Worm (Caenorhabditis elegans) whole organism, mixed stage, embryonic: Measurements from ENCODE around the gene fkb-6.

Source experiments
- M03D4.4 ChIP-seq: sonication (generic microtip); optimal IDR thresholded peaks from 2 replicates; lab custom pipeline; 2017; ENCODE audit warnings: mild to moderate bottlenecking, missing genetic modification characterization, missing compliant biosample characterization
- bed-3 ChIP-seq: fragments of 200-800 bp; sonication (Bioruptor generic); optimal IDR thresholded peaks from 3 replicates; lab custom pipeline; 2018; ENCODE audit warnings: mild to moderate bottlenecking, missing genetic modification characterization, moderate library complexity, missing compliant biosample characterization
- blmp-1 ChIP-seq: fragments of 150-350 bp; optimal IDR thresholded peaks from 2 replicates; lab custom pipeline; 2014; ENCODE audit warnings: missing biosample characterization, missing genetic modification characterization
- ceh-39 ChIP-seq: fragments of 150-350 bp; optimal IDR thresholded peaks from 2 replicates; lab custom pipeline; 2014; ENCODE audit warnings: missing biosample characterization, missing genetic modification characterization
- ceh-83 ChIP-seq: fragments of 200-800 bp; sonication (Bioruptor generic); optimal IDR thresholded peaks from 2 replicates; lab custom pipeline; 2018; ENCODE audit warnings: mild to moderate bottlenecking, missing genetic modification characterization, missing compliant biosample characterization
- ces-1 ChIP-seq: fragments of 150-350 bp; optimal IDR thresholded peaks from 2 replicates; lab custom pipeline; 2014; ENCODE audit warnings: missing biosample characterization, missing genetic modification reagents, missing genetic modification characterization
- cnd-1 ChIP-seq: fragments of 200-800 bp; sonication (Bioruptor generic); optimal IDR thresholded peaks from 2 replicates; lab custom pipeline; 2018; ENCODE audit warnings: mild to moderate bottlenecking, missing genetic modification characterization, missing compliant biosample characterization
- drap-1 ChIP-seq: fragments of 200-800 bp; sonication (Bioruptor generic); optimal IDR thresholded peaks from 3 replicates; lab custom pipeline; 2018; ENCODE audit warnings: mild to moderate bottlenecking, missing genetic modification characterization, missing compliant biosample characterization
- elt-1 ChIP-seq: sonication (generic microtip); optimal IDR thresholded peaks from 2 replicates; lab custom pipeline; 2017; ENCODE audit warnings: missing genetic modification characterization, mild to moderate bottlenecking, missing compliant biosample characterization, antibody characterized with exemption, moderate library complexity, borderline replicate concordance; ENCODE audit not compliant: insufficient read depth
- elt-3 ChIP-seq: fragments of 150-350 bp; optimal IDR thresholded peaks from 2 replicates; lab custom pipeline; 2014; ENCODE audit warnings: missing biosample characterization, missing genetic modification characterization
- flh-1 ChIP-seq: fragments of 200-800 bp; sonication (Bioruptor generic); optimal IDR thresholded peaks from 2 replicates; lab custom pipeline; 2018; ENCODE audit warnings: mild to moderate bottlenecking, missing genetic modification characterization, moderate library complexity, missing compliant biosample characterization
- ham-2 ChIP-seq: fragments of 200-800 bp; sonication (Bioruptor generic); optimal IDR thresholded peaks from 2 replicates; lab custom pipeline; 2018; ENCODE audit warnings: mild to moderate bottlenecking, missing genetic modification characterization, missing compliant biosample characterization
- hlh-1 ChIP-seq: fragments of 150-350 bp; optimal IDR thresholded peaks from 2 replicates; lab custom pipeline; 2014; ENCODE audit warnings: missing biosample characterization, missing genetic modification reagents, missing genetic modification characterization
- lin-13 ChIP-seq: fragments of 150-350 bp; optimal IDR thresholded peaks from 2 replicates; lab custom pipeline; 2014; ENCODE audit warnings: missing biosample characterization, missing genetic modification characterization
- lin-32 ChIP-seq: fragments of 200-800 bp; sonication (Bioruptor generic); optimal IDR thresholded peaks from 2 replicates; lab custom pipeline; 2018; ENCODE audit warnings: mild to moderate bottlenecking, missing genetic modification characterization, missing compliant biosample characterization
- lsy-2 ChIP-seq: fragments of 150-350 bp; optimal IDR thresholded peaks from 2 replicates; lab custom pipeline; 2014; ENCODE audit warnings: missing biosample characterization, missing genetic modification characterization
- mab-5 ChIP-seq: fragments of 150-350 bp; optimal IDR thresholded peaks from 2 replicates; lab custom pipeline; 2014; ENCODE audit warnings: missing biosample characterization, missing genetic modification characterization
- mep-1 ChIP-seq: fragments of 150-350 bp; optimal IDR thresholded peaks from 2 replicates; lab custom pipeline; 2017; ENCODE audit warnings: missing biosample characterization, missing genetic modification reagents, missing genetic modification characterization, inconsistent platforms
- mls-2 ChIP-seq: sonication (generic microtip); optimal IDR thresholded peaks from 2 replicates; lab custom pipeline; 2016; ENCODE audit warnings: mild to moderate bottlenecking, missing genetic modification characterization, moderate library complexity, missing compliant biosample characterization
- nhr-2 ChIP-seq: fragments of 150-350 bp; optimal IDR thresholded peaks from 2 replicates; lab custom pipeline; 2014; ENCODE audit warnings: missing biosample characterization, missing genetic modification characterization
- nhr-237 ChIP-seq: fragments of 150-350 bp; optimal IDR thresholded peaks from 2 replicates; lab custom pipeline; 2014; ENCODE audit warnings: missing biosample characterization, missing genetic modification characterization
- nhr-76 ChIP-seq: sonication (generic microtip); optimal IDR thresholded peaks from 2 replicates; lab custom pipeline; 2017; ENCODE audit warnings: missing biosample characterization, missing genetic modification characterization
- pha-4 ChIP-seq: fragments of 150-350 bp; optimal IDR thresholded peaks from 2 replicates; lab custom pipeline; 2018; ENCODE audit warnings: missing biosample characterization, missing genetic modification reagents, missing genetic modification characterization
- sem-2 ChIP-seq: fragments of 200-800 bp; sonication (Bioruptor generic); optimal IDR thresholded peaks from 2 replicates; lab custom pipeline; 2018; ENCODE audit warnings: mild to moderate bottlenecking, missing genetic modification characterization, missing compliant biosample characterization
- snpc-4 ChIP-seq: fragments of 150-350 bp; optimal IDR thresholded peaks from 2 replicates; lab custom pipeline; 2014; ENCODE audit warnings: missing biosample characterization, missing genetic modification characterization
- tbx-8 ChIP-seq: fragments of 200-800 bp; sonication (Bioruptor generic); optimal IDR thresholded peaks from 2 replicates; lab custom pipeline; 2018; ENCODE audit warnings: mild to moderate bottlenecking, missing genetic modification characterization, moderate library complexity, missing compliant biosample characterization
- unc-62 ChIP-seq: fragments of 150-350 bp; optimal IDR thresholded peaks from 2 replicates; lab custom pipeline; 2014; ENCODE audit warnings: missing biosample characterization, missing genetic modification reagents, missing genetic modification characterization
- zip-8 ChIP-seq: fragments of 150-350 bp; optimal IDR thresholded peaks from 2 replicates; lab custom pipeline; 2014; ENCODE audit warnings: missing biosample characterization, missing genetic modification characterization
- ztf-11 ChIP-seq: fragments of 150-350 bp; optimal IDR thresholded peaks from 2 replicates; lab custom pipeline; 2014; ENCODE audit warnings: missing biosample characterization, missing genetic modification characterization

fkb-6 gene

ce11 chrV:20853581-20854161, 7.7 kb downstream of the fkb-6 start, which contains the start of gene F31D4.5:
Gene F31D4.5 (plus strand): TSS chrV:20854071.
- TF ChIP-seq ces-1 (GFP tag; lab: Kevin White, UChicago): peak; percentile 64
- TF ChIP-seq elt-3 (tag; lab: Kevin White, UChicago): peak; percentile 90
- TF ChIP-seq ham-2 (GFP tag; lab: Kevin White, UChicago): no peak

DNA sequence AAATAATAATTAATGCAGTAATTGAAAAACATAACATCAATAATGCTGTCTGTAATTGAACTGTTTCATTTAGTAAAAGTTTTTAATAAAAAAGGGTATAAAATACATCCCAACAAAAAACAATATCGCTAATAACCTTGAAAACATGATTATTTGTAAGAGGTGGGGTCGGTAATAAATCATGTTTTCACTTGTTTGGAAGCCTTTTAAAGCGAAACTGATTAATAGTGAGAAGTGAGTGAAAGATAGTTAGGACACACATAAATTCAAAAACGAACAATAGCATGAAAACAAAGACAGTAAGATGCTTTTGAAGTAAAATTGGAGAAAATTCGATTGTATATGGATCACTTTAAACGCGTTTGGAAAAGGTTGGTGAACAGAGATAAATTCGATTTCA, 15.1 kb downstream of the fkb-6 start, which contains the start of gene try-4:
Gene try-4, minus strand, starts transcription at position 74 of the 400 bp plus-strand sequence.
- TF ChIP-seq pha-4 (tag; lab: Kevin White, UChicago) (no peak), ces-1 (GFP tag; lab: Kevin White, UChicago) (no peak), ceh-39 (tag; lab: Kevin White, UChicago) (no peak), lin-32 (GFP tag; lab: Kevin White, UChicago) (no peak), hlh-1 (no peak), mep-1 (tag; lab: Kevin White, UChicago) (no peak), bed-3 (GFP tag; lab: Kevin White, UChicago) (no peak), lsy-2 (tag; lab: Kevin White, UChicago) (no peak), lin-13 (tag; lab: Kevin White, UChicago) (no peak), nhr-76 (tag; lab: Kevin White, UChicago) (no peak), mls-2 (no peak), cnd-1 (tag; lab: Kevin White, UChicago) (no peak), nhr-237 (tag; lab: Kevin White, UChicago) (no peak), flh-1 (no peak), ztf-11 (tag; lab: Kevin White, UChicago) (no peak), tbx-8 (GFP tag; lab: Kevin White, UChicago) (no peak)

- TF ChIP-seq elt-1 (tag; lab: Kevin White, UChicago) (no peak), blmp-1 (tag; lab: Kevin White, UChicago) (no peak), elt-3 (tag; lab: Kevin White, UChicago) (no peak), M03D4.4 (no peak), mep-1 (tag; lab: Kevin White, UChicago) (no peak), lsy-2 (tag; lab: Kevin White, UChicago) (no peak), unc-62 (GFP tag; lab: Kevin White, UChicago) (no peak), mab-5 (no peak), drap-1 (GFP tag; lab: Kevin White, UChicago) (no peak), ztf-11 (tag; lab: Kevin White, UChicago) (no peak), zip-8 (tag; lab: Kevin White, UChicago) (no peak), sem-2 (GFP tag; lab: Kevin White, UChicago) (no peak), nhr-237 (tag; lab: Kevin White, UChicago) (no peak)
These were observed 16.7 kb downstream of the fkb-6 start, which contains the start of gene twk-35 for ce11 chrV:20862681-20863080. Gene twk-35 (plus strand): TSS chrV:20862981.

ce11 chrV:20866406-20866805, 20.4 kb downstream of the fkb-6 start:
- TF ChIP-seq unc-62 (GFP tag; lab: Kevin White, UChicago) (no peak), ham-2 (GFP tag; lab: Kevin White, UChicago) (no peak), ztf-11 (tag; lab: Kevin White, UChicago) (no peak), pha-4 (tag; lab: Kevin White, UChicago) (no peak), blmp-1 (tag; lab: Kevin White, UChicago) (no peak), ceh-83 (GFP tag; lab: Kevin White, UChicago) (no peak), hlh-1 (no peak), nhr-2 (tag; lab: Kevin White, UChicago) (no peak), snpc-4 (tag; lab: Kevin White, UChicago) (no peak), lin-13 (tag; lab: Kevin White, UChicago) (no peak), mab-5 (no peak)

- TF ChIP-seq snpc-4 (tag; lab: Kevin White, UChicago) (no peak), bed-3 (GFP tag; lab: Kevin White, UChicago) (no peak), ceh-39 (tag; lab: Kevin White, UChicago) (no peak), ztf-11 (tag; lab: Kevin White, UChicago) (no peak), nhr-76 (tag; lab: Kevin White, UChicago) (no peak), nhr-2 (tag; lab: Kevin White, UChicago) (no peak), ceh-83 (GFP tag; lab: Kevin White, UChicago) (no peak)
These were observed 22.4 kb downstream of the fkb-6 start, which contains the start of gene F31D4.8 for ce11 chrV:20868329-20868728. Gene F31D4.8 (minus strand): TSS chrV:20868429.
